Worm (Caenorhabditis elegans): ENCODE measurements around the gene rnp-9.

- TF ChIP-seq efl-1 (optimal IDR thresholded peaks at IDR 0.05), result no peak
- TF ChIP-seq efl-1 (GFP tag; optimal IDR thresholded peaks at IDR 0.05 in 1 of 2), result no peak
- TF ChIP-seq skn-1 (tag; optimal IDR thresholded peaks at IDR 0.05), result no peak
- no peak for TF ChIP-seq nhr-76 (tag; optimal IDR thresholded peaks at IDR 0.05)
- no peak for TF ChIP-seq egl-27 (tag; optimal IDR thresholded peaks at IDR 0.05)
- no peak for TF ChIP-seq hlh-4 (tag; optimal IDR thresholded peaks at IDR 0.05)
Observed at ce11 chrX:10219184-10219705, 52.1 kb downstream of the rnp-9 start.

Measured in whole organism, L1 larva.